Worm (Caenorhabditis elegans): Measurements from ENCODE around the gene C55A1.6.

- TF ChIP-seq nhr-11 (tag; optimal IDR thresholded peaks at IDR 0.05) (no peak), nhr-28 (tag; optimal IDR thresholded peaks at IDR 0.05) (no peak), lir-3 (tag; optimal IDR thresholded peaks at IDR 0.05; ENCODE audit: poor library complexity) (no peak), lsy-2 (tag; optimal IDR thresholded peaks at IDR 0.05) (no peak), ama-1 (optimal IDR thresholded peaks at IDR 0.05) (no peak), nhr-47 (tag; optimal IDR thresholded peaks at IDR 0.05) (no peak), ces-1 (GFP tag; optimal IDR thresholded peaks at IDR 0.05) (no peak), lin-39 (tag; optimal IDR thresholded peaks at IDR 0.05) (no peak), sox-4 (tag; optimal IDR thresholded peaks at IDR 0.05) (no peak)
These were observed 39.8 kb downstream of the C55A1.6 start, which contains the start of gene nhr-197 for ce11 chrV:15687660-15688059.
